Worm (Caenorhabditis elegans) whole organism, mixed stage, embryonic: ENCODE results near the gene paa-1.

Source experiments
- ceh-83 ChIP-seq: fragments of 200-800 bp; sonication (Bioruptor generic); optimal IDR thresholded peaks from 2 replicates; lab custom pipeline; 2018; ENCODE audit warnings: mild to moderate bottlenecking, missing genetic modification characterization, missing compliant biosample characterization
- drap-1 ChIP-seq: fragments of 200-800 bp; sonication (Bioruptor generic); optimal IDR thresholded peaks from 3 replicates; lab custom pipeline; 2018; ENCODE audit warnings: mild to moderate bottlenecking, missing genetic modification characterization, missing compliant biosample characterization
- elt-3 ChIP-seq: fragments of 150-350 bp; optimal IDR thresholded peaks from 2 replicates; lab custom pipeline; 2014; ENCODE audit warnings: missing biosample characterization, missing genetic modification characterization
- flh-1 ChIP-seq: fragments of 200-800 bp; sonication (Bioruptor generic); optimal IDR thresholded peaks from 2 replicates; lab custom pipeline; 2018; ENCODE audit warnings: mild to moderate bottlenecking, missing genetic modification characterization, moderate library complexity, missing compliant biosample characterization
- lsy-2 ChIP-seq: fragments of 150-350 bp; optimal IDR thresholded peaks from 2 replicates; lab custom pipeline; 2014; ENCODE audit warnings: missing biosample characterization, missing genetic modification characterization
- mep-1 ChIP-seq: fragments of 150-350 bp; optimal IDR thresholded peaks from 2 replicates; lab custom pipeline; 2017; ENCODE audit warnings: missing biosample characterization, missing genetic modification reagents, missing genetic modification characterization, inconsistent platforms
- snpc-4 ChIP-seq: fragments of 150-350 bp; optimal IDR thresholded peaks from 2 replicates; lab custom pipeline; 2014; ENCODE audit warnings: missing biosample characterization, missing genetic modification characterization
- ztf-11 ChIP-seq: fragments of 150-350 bp; optimal IDR thresholded peaks from 2 replicates; lab custom pipeline; 2014; ENCODE audit warnings: missing biosample characterization, missing genetic modification characterization

DNA sequence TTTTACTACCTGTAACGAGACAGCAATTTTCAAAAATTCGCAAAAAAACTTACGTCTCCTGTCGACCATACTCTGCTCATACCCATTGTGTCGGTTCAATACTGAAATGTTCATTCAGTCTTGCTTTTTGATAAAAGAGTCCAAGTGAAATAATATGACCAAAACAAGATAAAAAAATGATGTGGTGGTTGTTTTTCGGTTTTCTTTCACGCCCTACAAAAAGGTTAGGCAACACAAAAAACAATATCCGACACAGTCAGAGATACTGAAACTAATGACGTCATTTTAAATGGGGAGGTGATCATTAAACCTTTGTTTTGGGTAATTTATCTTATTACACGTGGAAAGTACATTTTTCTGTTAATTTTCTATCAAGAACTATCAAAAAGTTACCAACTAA is 44.6 kb downstream of the paa-1 start, which contains the start of gene R02F2.8:
- TF ChIP-seq ceh-83 (GFP tag; lab: Kevin White, UChicago) (no peak), lsy-2 (no peak), elt-3 (tag; lab: Kevin White, UChicago) (no peak), snpc-4 (no peak), drap-1 (GFP tag; lab: Kevin White, UChicago) (no peak), mep-1 (tag; lab: Kevin White, UChicago) (no peak), ztf-11 (tag; lab: Kevin White, UChicago) (no peak), flh-1 (GFP tag; lab: Kevin White, UChicago) (no peak)
